Fruit fly (Drosophila melanogaster) whole organism: Measurements from ENCODE around the gene indra.

Experiments
- EcR ChIP-seq, 2 experiments: fragments of >200 bp; optimal IDR thresholded peaks; 2 replicates each; lab custom pipeline; 2017; ENCODE audit warnings: missing biosample characterization in 2 of 2, missing genetic modification characterization in 2 of 2, missing genetic modification reagents in 2 of 2
- psq ChIP-seq: fragments of >200 bp; optimal IDR thresholded peaks from 2 replicates; lab custom pipeline; 2017
- usp ChIP-seq: fragments of >200 bp; optimal IDR thresholded peaks from 2 replicates; lab custom pipeline; 2017; ENCODE audit warnings: missing biosample characterization, missing genetic modification characterization, mixed read lengths

- TF ChIP-seq usp (GFP tag; lab: Kevin White, UChicago) (no peak), psq (lab: Kevin White, UChicago) (no peak), EcR (GFP tag; optimal IDR thresholded peaks at IDR 0.05; lab: Kevin White, UChicago) (no peak)
These were observed 19.1 kb downstream of the indra start for dm6 chr3L:1323136-1323535.
